Worm (Caenorhabditis elegans): ENCODE measurements around the gene C18D4.3.

DNA sequence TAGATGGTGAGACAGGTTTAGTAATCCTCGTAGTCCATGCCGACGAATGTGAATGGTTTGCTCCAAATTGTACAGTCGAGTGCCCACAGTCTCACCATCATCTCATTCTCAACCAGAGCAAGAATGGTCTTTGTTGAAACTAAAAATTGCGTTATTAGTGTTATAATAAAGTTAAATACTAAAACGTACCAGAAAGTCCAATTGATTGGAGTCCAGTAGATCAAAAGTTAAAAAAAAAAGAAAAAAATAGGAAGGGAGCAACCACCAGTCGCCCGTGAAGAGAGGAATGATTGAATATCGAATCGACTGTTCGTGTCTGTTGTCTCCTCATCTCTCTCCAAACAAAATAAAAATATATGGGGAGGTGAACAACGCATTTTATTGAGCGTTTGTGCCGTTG lies 2.1 kb downstream of the C18D4.3 start, which contains the start of gene C18D4.12:
- TF ChIP-seq unc-62 (GFP tag; optimal IDR thresholded peaks at IDR 0.05), result no peak
- TF ChIP-seq blmp-1 (tag; optimal IDR thresholded peaks at IDR 0.05), result no peak
